Fruit fly (Drosophila melanogaster): Measurements from ENCODE around the gene Sgt.

The Sgt gene

dm6 chr2L:17465915-17466677 is 5.3 kb upstream of the Sgt start (continued):
- TF ChIP-seq fd64A (GFP tag; optimal IDR thresholded peaks at IDR 0.05) (peak; percentile 58), CG15011 (GFP tag; optimal IDR thresholded peaks at IDR 0.05) (peak; percentile 41), NfI (GFP tag; optimal IDR thresholded peaks at IDR 0.05) (peak; percentile 67), al (GFP tag; IDR thresholded peaks at IDR 0.05) (peak; percentile 18; the same call in 1 of the 2 replicates), CG10431 (GFP tag; optimal IDR thresholded peaks at IDR 0.05) (peak; percentile 46), Lpt (GFP tag; optimal IDR thresholded peaks at IDR 0.05) (no peak), slp2 (GFP tag; optimal IDR thresholded peaks at IDR 0.05) (peak; percentile 69), CG7372 (GFP tag; IDR thresholded peaks at IDR 0.05) (peak; percentile 67), CG1792 (GFP tag; optimal IDR thresholded peaks at IDR 0.05) (peak; percentile 83), CG16779 (GFP tag; IDR thresholded peaks at IDR 0.05) (no peak), hkb (optimal IDR thresholded peaks at IDR 0.05) (no peak), hkb (GFP tag; IDR thresholded peaks at IDR 0.05) (peak; percentile 87), Atf6 (GFP tag; IDR thresholded peaks at IDR 0.05) (peak; percentile 75), z (GFP tag; IDR thresholded peaks at IDR 0.05) (no peak), ap (GFP tag; IDR thresholded peaks at IDR 0.05) (peak; percentile 69; the same call in 1 of the 2 replicates), HLH4C (GFP tag; IDR thresholded peaks at IDR 0.05; ENCODE audit: partially characterized antibody) (no peak), Mad (GFP tag; optimal IDR thresholded peaks at IDR 0.05) (peak; percentile 33), sqz (GFP tag; optimal IDR thresholded peaks at IDR 0.05) (no peak), CG15479 (GFP tag; optimal IDR thresholded peaks at IDR 0.05) (no peak), CG11093 (GFP tag; IDR thresholded peaks at IDR 0.05) (peak; percentile 59; the same call in 2 of the 3 replicates), CG8089 (GFP tag; optimal IDR thresholded peaks at IDR 0.05) (peak; percentile 67), CHES-1-like (GFP tag; optimal IDR thresholded peaks at IDR 0.05) (peak; percentile 62), Fer1 (GFP tag; optimal IDR thresholded peaks at IDR 0.05) (peak; percentile 85), Hsf (GFP tag; optimal IDR thresholded peaks at IDR 0.05) (peak; percentile 84), onecut (GFP tag; IDR thresholded peaks at IDR 0.05) (no peak), Sox100B (GFP tag; optimal IDR thresholded peaks at IDR 0.05) (peak; percentile 79), ssp (GFP tag; IDR thresholded peaks at IDR 0.05) (peak; percentile 74), CG7928 (GFP tag; optimal IDR thresholded peaks at IDR 0.05) (peak; percentile 25), CG7987 (GFP tag; optimal IDR thresholded peaks at IDR 0.05) (peak; percentile 1), chn (GFP tag; optimal IDR thresholded peaks at IDR 0.05) (peak; percentile 60), dan (GFP tag; IDR thresholded peaks at IDR 0.05) (no peak; the same call in 1 of the 2 replicates), Dll (GFP tag; IDR thresholded peaks at IDR 0.05; ENCODE audit: partially characterized antibody) (no peak), Dfd (GFP tag; optimal IDR thresholded peaks at IDR 0.05) (no peak), CG9876 (GFP tag; optimal IDR thresholded peaks at IDR 0.05) (peak; percentile 74), CG13624 (GFP tag; optimal IDR thresholded peaks at IDR 0.05) (peak; percentile 77), esg (GFP tag; conservative IDR thresholded peaks at IDR 0.05) (peak; percentile 85), lilli (GFP tag; optimal IDR thresholded peaks at IDR 0.05) (peak; percentile 76), ro (GFP tag; IDR thresholded peaks at IDR 0.05) (peak; percentile 46; the same call in 1 of the 2 replicates), Eip74EF (GFP tag; optimal IDR thresholded peaks at IDR 0.05) (peak in 1 of 2 experiments; percentile 79), Tbp (GFP tag; optimal IDR thresholded peaks at IDR 0.05) (no peak), CG9609 (GFP tag; optimal IDR thresholded peaks at IDR 0.05) (peak; percentile 84), CG14441 (GFP tag; IDR thresholded peaks at IDR 0.05) (peak; percentile 73), Gsc (GFP tag; IDR thresholded peaks at IDR 0.05) (no peak), bsh (GFP tag; optimal IDR thresholded peaks at IDR 0.05) (peak; percentile 60 to 92), pum (GFP tag; optimal IDR thresholded peaks at IDR 0.05) (peak; percentile 81), CG5953 (GFP tag; IDR thresholded peaks at IDR 0.05) (peak; percentile 73; the same call in 1 of the 2 replicates), CG31388 (GFP tag; optimal IDR thresholded peaks at IDR 0.05) (peak; percentile 55), chinmo (GFP tag; IDR thresholded peaks at IDR 0.05; ENCODE audit: partially characterized antibody) (no peak), CG8290 (GFP tag; optimal IDR thresholded peaks at IDR 0.05) (peak; percentile 11), CG8290 (tag; optimal IDR thresholded peaks at IDR 0.05) (peak in 1 of 2 experiments; percentile 67)
